Worm (Caenorhabditis elegans) whole organism, young adult: ENCODE data around the gene btb-14.

Experiments used
- F39B2.1 ChIP-seq: fragments of 200-800 bp; sonication (Bioruptor generic); IDR thresholded peaks from 2 replicates; pipeline ENCODE4 v1.3.6; 2022; ENCODE audit warnings: missing genetic modification reagents, missing genetic modification characterization, missing compliant biosample characterization
- F49E8.2 ChIP-seq: sonication (generic microtip); optimal IDR thresholded peaks from 3 replicates; lab custom pipeline; 2017; ENCODE audit warnings: missing genetic modification characterization, mild to moderate bottlenecking, missing compliant biosample characterization, antibody characterized with exemption, moderate library complexity; ENCODE audit not compliant: insufficient read depth
- T07F8.4 ChIP-seq: sonication (generic microtip); optimal IDR thresholded peaks from 2 replicates; lab custom pipeline; 2016; ENCODE audit warnings: mild to moderate bottlenecking, missing genetic modification characterization, moderate library complexity, missing compliant biosample characterization
- ama-1 ChIP-seq, 3 experiments: fragments of 150-350 bp in 1 of 3; sonication (generic microtip) in 2 of 3; optimal IDR thresholded peaks; 2 replicates each; lab custom pipeline; 2014 to 2018; ENCODE audit warnings: missing biosample characterization in 2 of 3, missing genetic modification characterization in 2 of 3, missing genetic modification reagents in 2 of 3
- pha-4 ChIP-seq: fragments of 150-350 bp; sonication (generic microtip); optimal IDR thresholded peaks from 2 replicates; lab custom pipeline; 2014; ENCODE audit warnings: missing biosample characterization, missing genetic modification reagents, missing genetic modification characterization
- unc-62 ChIP-seq: fragments of 150-350 bp; optimal IDR thresholded peaks from 2 replicates; lab custom pipeline; 2014; ENCODE audit warnings: missing biosample characterization, missing genetic modification reagents, missing genetic modification characterization

ce11 chrII:12425644-12426222 lies 42.5 kb downstream of the btb-14 start, which contains the start of gene daf-22:
- TF ChIP-seq pha-4 (tag; lab: Kevin White, UChicago) (no peak), unc-62 (no peak), T07F8.4 (no peak), F49E8.2 (tag; lab: Kevin White, UChicago) (no peak), F39B2.1 (GFP tag; lab: Robert Waterston, UW) (no peak), ama-1 (optimal IDR thresholded peaks at IDR 0.05; lab: Kevin White, UChicago) (no peak), ama-1 (GFP tag; optimal IDR thresholded peaks at IDR 0.05; lab: Kevin White, UChicago) (no peak)
